Fruit fly (Drosophila melanogaster) whole organism, embryonic: ENCODE data around the gene CG32706.

Source experiments
- Asciz ChIP-seq: fragments of 200-800 bp; sonication (Bioruptor generic); optimal IDR thresholded peaks from 2 replicates; lab custom pipeline; 2017; ENCODE audit warnings: missing biosample characterization, mild to moderate bottlenecking, missing genetic modification characterization, missing genetic modification reagents
- Atf-2 ChIP-seq: fragments of 200-800 bp; sonication (Bioruptor generic); optimal IDR thresholded peaks from 2 replicates; lab custom pipeline; 2016; ENCODE audit warnings: missing biosample characterization, missing genetic modification characterization
- B-H1 ChIP-seq: fragments of 200-800 bp; sonication (Bioruptor generic); IDR thresholded peaks from 3 replicates; pipeline ENCODE4 v1.3.6; 2022; ENCODE audit warnings: missing biosample characterization, missing genetic modification characterization
- BtbVII ChIP-seq: fragments of 200-800 bp; sonication (Bioruptor generic); optimal IDR thresholded peaks from 3 replicates; lab custom pipeline; 2017; ENCODE audit warnings: missing biosample characterization, mild to moderate bottlenecking, missing genetic modification characterization
- CG12071 ChIP-seq: fragments of 200-800 bp; sonication (Bioruptor generic); optimal IDR thresholded peaks from 3 replicates; lab custom pipeline; 2018; ENCODE audit warnings: missing biosample characterization, mild to moderate bottlenecking, missing genetic modification characterization
- CG12236 ChIP-seq: fragments of 200-800 bp; sonication (Bioruptor generic); optimal IDR thresholded peaks from 2 replicates; lab custom pipeline; 2016; ENCODE audit warnings: missing biosample characterization, missing genetic modification characterization
- CG1233 ChIP-seq: fragments of 200-800 bp; sonication (Bioruptor generic); optimal IDR thresholded peaks from 4 replicates; lab custom pipeline; 2018; ENCODE audit warnings: missing biosample characterization, mild to moderate bottlenecking, missing genetic modification characterization
- CG14050 ChIP-seq: fragments of 200-800 bp; sonication (Bioruptor generic); IDR thresholded peaks from 3 replicates; pipeline ENCODE4 v1.3.6; 2022; ENCODE audit warnings: missing biosample characterization, missing genetic modification characterization
- CG1529 ChIP-seq: fragments of 200-800 bp; sonication (Bioruptor generic); optimal IDR thresholded peaks from 3 replicates; lab custom pipeline; 2018; ENCODE audit warnings: missing biosample characterization, missing genetic modification characterization
- CG15601 ChIP-seq: fragments of 200-800 bp; sonication (Bioruptor generic); optimal IDR thresholded peaks from 3 replicates; lab custom pipeline; 2019; ENCODE audit warnings: missing biosample characterization, mild to moderate bottlenecking, missing genetic modification characterization, moderate library complexity
- CG17612 ChIP-seq: fragments of 200-800 bp; sonication (Bioruptor generic); IDR thresholded peaks from 2 replicates; pipeline ENCODE4 v1.3.6; 2022; ENCODE audit warnings: missing biosample characterization, missing genetic modification characterization
- CG18262 ChIP-seq: fragments of 200-800 bp; optimal IDR thresholded peaks from 3 replicates; lab custom pipeline; 2019; ENCODE audit warnings: missing biosample characterization, mild to moderate bottlenecking, missing genetic modification characterization, moderate library complexity
- CG18599 ChIP-seq: fragments of 200-800 bp; sonication (Bioruptor generic); optimal IDR thresholded peaks from 3 replicates; lab custom pipeline; 2017; ENCODE audit warnings: missing biosample characterization, missing genetic modification characterization, mild to moderate bottlenecking, moderate library complexity, missing genetic modification reagents
- CG32767 ChIP-seq: fragments of 200-800 bp; sonication (Bioruptor generic); IDR thresholded peaks from 2 replicates; pipeline ENCODE4 v1.3.6; 2022; ENCODE audit warnings: missing biosample characterization, missing genetic modification characterization
- CG3281 ChIP-seq: fragments of 200-800 bp; sonication (Bioruptor generic); optimal IDR thresholded peaks from 3 replicates; lab custom pipeline; 2017; ENCODE audit warnings: missing biosample characterization, mild to moderate bottlenecking, missing genetic modification characterization
- CG3407 ChIP-seq: fragments of 200-800 bp; sonication (Bioruptor generic); optimal IDR thresholded peaks from 2 replicates; lab custom pipeline; 2018; ENCODE audit warnings: missing biosample characterization, mild to moderate bottlenecking, missing genetic modification characterization
- CG3995 ChIP-seq: fragments of 200-800 bp; sonication (Bioruptor generic); optimal IDR thresholded peaks from 3 replicates; lab custom pipeline; 2016; ENCODE audit warnings: missing biosample characterization, missing genetic modification characterization
- CG4617 ChIP-seq: fragments of 200-800 bp; sonication (Bioruptor generic); optimal IDR thresholded peaks from 3 replicates; lab custom pipeline; 2016; ENCODE audit warnings: missing biosample characterization, missing genetic modification characterization, borderline replicate concordance
- CG6175 ChIP-seq: fragments of 200-800 bp; sonication (Bioruptor generic); IDR thresholded peaks from 3 replicates; pipeline ENCODE4 v1.3.6; 2022; ENCODE audit warnings: missing biosample characterization, missing genetic modification characterization
- CG7987 ChIP-seq: fragments of 200-800 bp; sonication (Bioruptor generic); optimal IDR thresholded peaks from 2 replicates; lab custom pipeline; 2018; ENCODE audit warnings: missing biosample characterization, mild to moderate bottlenecking, missing genetic modification characterization, moderate library complexity
- CG8478 ChIP-seq: fragments of >200 bp; optimal IDR thresholded peaks from 2 replicates; lab custom pipeline; 2018
- CHES-1-like ChIP-seq: fragments of 200-800 bp; sonication (Bioruptor generic); optimal IDR thresholded peaks from 2 replicates; lab custom pipeline; 2016; ENCODE audit warnings: missing biosample characterization, missing genetic modification characterization
- Deaf1 ChIP-seq: fragments of 200-800 bp; optimal IDR thresholded peaks from 3 replicates; lab custom pipeline; 2019; ENCODE audit warnings: missing biosample characterization, mild to moderate bottlenecking, missing genetic modification characterization, moderate library complexity
- Dref ChIP-seq: fragments of 200-800 bp; sonication (Bioruptor generic); IDR thresholded peaks from 2 replicates; pipeline ENCODE4 v1.3.6; 2022; ENCODE audit warnings: missing biosample characterization, missing genetic modification characterization
- Ets97D ChIP-seq: fragments of 200-800 bp; sonication (Bioruptor generic); optimal IDR thresholded peaks from 3 replicates; lab custom pipeline; 2016; ENCODE audit warnings: missing biosample characterization, missing genetic modification characterization
- Hmr ChIP-seq: fragments of 200-800 bp; sonication (Bioruptor generic); optimal IDR thresholded peaks from 3 replicates; lab custom pipeline; 2017; ENCODE audit warnings: mild to moderate bottlenecking, missing biosample characterization, missing genetic modification reagents, missing genetic modification characterization
- Kr ChIP-seq: fragments of 200-800 bp; sonication (Bioruptor generic); optimal IDR thresholded peaks from 2 replicates; lab custom pipeline; 2017; ENCODE audit warnings: missing biosample characterization, mild to moderate bottlenecking, missing genetic modification characterization
- Nf-YC ChIP-seq: fragments of 200-800 bp; optimal IDR thresholded peaks from 3 replicates; lab custom pipeline; 2019; ENCODE audit warnings: missing biosample characterization, mild to moderate bottlenecking, missing genetic modification characterization, moderate library complexity
- Poxn ChIP-seq: fragments of 200-800 bp; sonication (Bioruptor generic); IDR thresholded peaks from 2 replicates; pipeline ENCODE4 v1.3.6; 2022; ENCODE audit warnings: missing biosample characterization, missing genetic modification characterization
- Rfx ChIP-seq: fragments of 200-800 bp; sonication (Bioruptor generic); IDR thresholded peaks from 2 replicates; pipeline ENCODE4 v1.3.6; 2022; ENCODE audit warnings: missing biosample characterization, missing genetic modification characterization
- Spps ChIP-seq: fragments of 200-800 bp; sonication (Bioruptor generic); optimal IDR thresholded peaks from 2 replicates; lab custom pipeline; 2018; ENCODE audit warnings: missing biosample characterization, mild to moderate bottlenecking, missing genetic modification characterization
- Sry-δ ChIP-seq: fragments of 200-800 bp; sonication (Bioruptor generic); optimal IDR thresholded peaks from 2 replicates; lab custom pipeline; 2016; ENCODE audit warnings: missing biosample characterization, missing genetic modification characterization
- ab ChIP-seq: fragments of 200-800 bp; sonication (Bioruptor generic); optimal IDR thresholded peaks from 2 replicates; lab custom pipeline; 2016; ENCODE audit warnings: missing biosample characterization, missing genetic modification characterization
- ato ChIP-seq: fragments of 200-800 bp; sonication (Bioruptor generic); IDR thresholded peaks from 2 replicates; pipeline ENCODE4 v1.3.6; 2022; ENCODE audit warnings: missing biosample characterization, missing genetic modification characterization; ENCODE audit not compliant: partially characterized antibody
- bsh ChIP-seq, 2 experiments: fragments of 200-800 bp; sonication (Bioruptor generic); optimal IDR thresholded peaks; 2 replicates each; lab custom pipeline; 2017 to 2018; ENCODE audit warnings: mild to moderate bottlenecking in 2 of 2, missing biosample characterization in 2 of 2, missing genetic modification characterization in 2 of 2, moderate library complexity in 1 of 2
- cas ChIP-seq: fragments of 200-800 bp; sonication (Bioruptor generic); IDR thresholded peaks from 2 replicates; pipeline ENCODE4 v1.3.6; 2022; ENCODE audit warnings: missing biosample characterization, missing genetic modification characterization
- da ChIP-seq: fragments of 200-800 bp; sonication (Bioruptor generic); optimal IDR thresholded peaks from 2 replicates; lab custom pipeline; 2016; ENCODE audit warnings: missing biosample characterization, missing genetic modification characterization
- dimm ChIP-seq: fragments of 200-800 bp; sonication (Bioruptor generic); IDR thresholded peaks from 2 replicates; pipeline ENCODE4 v1.3.6; 2022; ENCODE audit warnings: missing biosample characterization, missing genetic modification characterization
- disco-r ChIP-seq: fragments of 200-800 bp; sonication (Bioruptor generic); optimal IDR thresholded peaks from 2 replicates; lab custom pipeline; 2016; ENCODE audit warnings: missing biosample characterization, missing genetic modification characterization
- dm ChIP-seq: fragments of 200-800 bp; sonication (Bioruptor generic); optimal IDR thresholded peaks from 3 replicates; lab custom pipeline; 2016; ENCODE audit warnings: missing biosample characterization, missing genetic modification characterization
- dmrt99B ChIP-seq: fragments of 200-800 bp; sonication (Bioruptor generic); optimal IDR thresholded peaks from 2 replicates; lab custom pipeline; 2018; ENCODE audit warnings: missing biosample characterization, mild to moderate bottlenecking, missing genetic modification characterization, moderate library complexity
- ewg ChIP-seq: fragments of 200-800 bp; sonication (Bioruptor generic); optimal IDR thresholded peaks from 3 replicates; lab custom pipeline; 2017; ENCODE audit warnings: mild to moderate bottlenecking, missing biosample characterization, missing genetic modification reagents, missing genetic modification characterization
- gce ChIP-seq: fragments of 200-800 bp; sonication (Bioruptor generic); IDR thresholded peaks from 3 replicates; pipeline ENCODE4 v1.3.6; 2022; ENCODE audit warnings: missing biosample characterization, missing genetic modification characterization
- lab ChIP-seq: fragments of 200-800 bp; sonication (Bioruptor generic); optimal IDR thresholded peaks from 3 replicates; lab custom pipeline; 2017; ENCODE audit warnings: missing biosample characterization, missing genetic modification characterization, mild to moderate bottlenecking, moderate library complexity, missing genetic modification reagents
- sens ChIP-seq: fragments of 200-800 bp; sonication (Bioruptor generic); peaks from one replicate; lab custom pipeline; 2016; ENCODE audit warnings: missing biosample characterization, missing genetic modification characterization
- sisA ChIP-seq: fragments of 200-800 bp; sonication (Bioruptor generic); IDR thresholded peaks from 2 replicates; pipeline ENCODE4 v1.3.6; 2022; ENCODE audit warnings: missing biosample characterization, missing genetic modification characterization
- stwl ChIP-seq: fragments of 200-800 bp; sonication (Bioruptor generic); optimal IDR thresholded peaks from 3 replicates; lab custom pipeline; 2018; ENCODE audit warnings: missing biosample characterization, mild to moderate bottlenecking, missing genetic modification characterization, moderate library complexity
- trem ChIP-seq: fragments of 200-800 bp; optimal IDR thresholded peaks from 3 replicates; lab custom pipeline; 2019; ENCODE audit warnings: missing biosample characterization, mild to moderate bottlenecking, missing genetic modification characterization, moderate library complexity
- unpg ChIP-seq: fragments of 200-800 bp; sonication (Bioruptor generic); optimal IDR thresholded peaks from 3 replicates; lab custom pipeline; 2018; ENCODE audit warnings: missing biosample characterization, mild to moderate bottlenecking, missing genetic modification characterization, moderate library complexity
- wor ChIP-seq: fragments of 200-800 bp; sonication (Bioruptor generic); IDR thresholded peaks from 2 replicates; pipeline ENCODE4 v1.3.6; 2022; ENCODE audit warnings: missing biosample characterization, missing genetic modification characterization
- zfh1 ChIP-seq: fragments of 200-800 bp; sonication (Bioruptor generic); IDR thresholded peaks from 3 replicates; pipeline ENCODE4 v1.3.6; 2022; ENCODE audit warnings: missing biosample characterization, missing genetic modification characterization

The CG32706 gene

DNA sequence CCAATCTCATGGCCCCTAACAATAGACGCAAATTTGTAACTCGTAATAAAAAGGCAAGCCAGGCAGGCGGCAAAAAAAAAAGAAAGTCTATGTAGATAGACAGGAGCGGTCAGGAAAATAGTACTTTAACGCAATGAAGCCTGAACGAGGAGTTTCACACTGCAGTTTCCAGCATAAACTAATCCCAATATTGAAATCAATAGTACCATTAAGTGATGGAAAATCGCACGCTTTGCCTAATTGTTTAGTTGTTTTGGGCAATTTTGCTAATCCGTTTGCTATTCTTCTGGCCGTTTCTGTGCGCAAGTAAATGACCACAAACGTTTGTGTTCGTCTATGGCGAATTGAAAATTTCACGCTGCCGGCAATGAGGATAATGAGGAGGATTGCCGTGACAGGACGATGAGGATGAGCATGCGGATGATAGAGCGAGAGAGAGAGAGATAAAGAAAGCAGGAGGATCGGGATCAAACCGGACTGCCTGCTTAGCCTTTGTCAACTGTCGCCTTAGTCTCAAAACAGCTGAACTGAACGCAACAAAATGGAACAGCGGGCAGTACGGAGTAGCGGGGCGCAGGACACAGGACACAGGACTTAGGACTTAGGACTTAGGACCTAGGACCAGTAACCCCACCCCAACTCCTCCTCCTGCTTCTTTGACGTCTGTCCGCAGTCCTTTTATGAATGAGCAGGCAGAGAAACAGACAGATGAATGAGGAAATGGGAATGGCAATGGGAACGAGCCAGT lies 40.5 kb downstream of the CG32706 start (continued):
- TF ChIP-seq CG3407 (GFP tag; lab: Kevin White, UChicago) (no peak), lab (peak; percentile 47), ab (GFP tag; lab: Kevin White, UChicago) (no peak), CG4617 (GFP tag; lab: Kevin White, UChicago) (no peak), CG3281 (GFP tag; lab: Kevin White, UChicago) (no peak), CG14050 (GFP tag; lab: Robert Waterston, UW) (no peak), CG3995 (GFP tag; lab: Kevin White, UChicago) (no peak), ewg (GFP tag; lab: Kevin White, UChicago) (no peak), dimm (GFP tag; lab: Robert Waterston, UW) (no peak), CG32767 (GFP tag; lab: Robert Waterston, UW) (no peak), dm (GFP tag; lab: Kevin White, UChicago) (no peak), Nf-YC (tag; lab: Kevin White, UChicago) (no peak), CG17612 (no peak), Dref (GFP tag; lab: Robert Waterston, UW) (no peak), Asciz (no peak), CG18262 (peak; percentile 13), bsh (GFP tag; optimal IDR thresholded peaks at IDR 0.05; lab: Kevin White, UChicago) (peak in 1 of 2 experiments; percentile 20), CG6175 (GFP tag; lab: Robert Waterston, UW) (no peak), CG12236 (GFP tag; lab: Kevin White, UChicago) (no peak), B-H1 (no peak), Rfx (GFP tag; lab: Robert Waterston, UW) (no peak), CG1529 (GFP tag; lab: Kevin White, UChicago) (no peak), CG15601 (no peak), unpg (peak; percentile 23), gce (GFP tag; lab: Robert Waterston, UW) (no peak), CG8478 (lab: Kevin White, UChicago) (no peak), dmrt99B (tag; lab: Kevin White, UChicago) (peak; percentile 35), trem (tag; lab: Kevin White, UChicago) (no peak), Atf-2 (GFP tag; lab: Kevin White, UChicago) (no peak), cas (GFP tag; lab: Robert Waterston, UW) (no peak), Spps (tag; lab: Kevin White, UChicago) (no peak), BtbVII (GFP tag; lab: Kevin White, UChicago) (no peak), wor (no peak), sens (GFP tag; lab: Kevin White, UChicago) (peak; percentile 67), stwl (tag; lab: Kevin White, UChicago) (no peak), Ets97D (GFP tag; lab: Kevin White, UChicago) (no peak), CG7987 (no peak), sisA (GFP tag; lab: Robert Waterston, UW) (0 out of 2 replicates have a peak, but pooled peaks have one; percentile 17), Hmr (GFP tag; lab: Kevin White, UChicago) (no peak), Deaf1 (tag; lab: Kevin White, UChicago) (no peak), ato (GFP tag; lab: Robert Waterston, UW) (no peak), CG12071 (no peak), Poxn (GFP tag; lab: Robert Waterston, UW) (no peak), disco-r (GFP tag; lab: Kevin White, UChicago) (no peak), da (GFP tag; lab: Kevin White, UChicago) (no peak), Sry-δ (GFP tag; lab: Kevin White, UChicago) (no peak), CHES-1-like (GFP tag; lab: Kevin White, UChicago) (no peak), zfh1 (GFP tag; lab: Robert Waterston, UW) (peak; percentile 62; the same call in 2 of the 3 replicates), CG18599 (GFP tag; lab: Kevin White, UChicago) (peak; percentile 51), Kr (GFP tag; lab: Kevin White, UChicago) (peak; percentile 56), CG1233 (no peak)
